Fruit fly (Drosophila melanogaster): ENCODE data around the gene Gr89a.

- TF ChIP-seq CG8478 (optimal IDR thresholded peaks at IDR 0.05) (no peak), psq (optimal IDR thresholded peaks at IDR 0.05) (no peak), pan (optimal IDR thresholded peaks at IDR 0.05) (no peak), EcR (GFP tag; optimal IDR thresholded peaks at IDR 0.05) (no peak)
These were observed 13.1 kb downstream of the Gr89a start for dm6 chr3R:16485487-16486233.
